Worm (Caenorhabditis elegans) whole organism, young adult: ENCODE results near the gene acy-1.

Source experiments
- B0019.2 ChIP-seq: fragments of 200-800 bp; sonication (Bioruptor generic); conservative IDR thresholded peaks from 2 replicates; pipeline ENCODE4 v1.3.6; 2022; ENCODE audit warnings: missing genetic modification reagents, missing genetic modification characterization, missing compliant biosample characterization
- F23B12.7 ChIP-seq: sonication (generic microtip); optimal IDR thresholded peaks from 2 replicates; lab custom pipeline; 2017; ENCODE audit warnings: missing genetic modification characterization, mild to moderate bottlenecking, missing compliant biosample characterization, antibody characterized with exemption, moderate library complexity; ENCODE audit not compliant: insufficient read depth
- T26A5.8 ChIP-seq: sonication (generic microtip); optimal IDR thresholded peaks from 2 replicates; lab custom pipeline; 2016; ENCODE audit warnings: missing genetic modification characterization, missing compliant biosample characterization
- atf-7 ChIP-seq: sonication (generic microtip); optimal IDR thresholded peaks from 2 replicates; lab custom pipeline; 2017; ENCODE audit warnings: mild to moderate bottlenecking, missing genetic modification characterization, missing compliant biosample characterization
- efl-1 ChIP-seq: fragments of 150-350 bp; optimal IDR thresholded peaks from 2 replicates; lab custom pipeline; 2014; ENCODE audit warnings: missing biosample characterization, missing genetic modification reagents, missing genetic modification characterization
- pbrm-1 ChIP-seq: fragments of 200-800 bp; sonication (Bioruptor generic); IDR thresholded peaks from 2 replicates; pipeline ENCODE4 v1.3.6; 2022; ENCODE audit warnings: missing genetic modification reagents, missing genetic modification characterization, missing compliant biosample characterization
- pha-4 ChIP-seq: fragments of 150-350 bp; sonication (generic microtip); optimal IDR thresholded peaks from 2 replicates; lab custom pipeline; 2014; ENCODE audit warnings: missing biosample characterization, missing genetic modification reagents, missing genetic modification characterization

ce11 chrIII:4703932-4704454 lies 17.9 kb upstream of the acy-1 start, which contains the start of the genes clp-2 and mrpl-16:
- TF ChIP-seq pbrm-1 (GFP tag; lab: Robert Waterston, UW), result no peak
- TF ChIP-seq atf-7 (tag; lab: Kevin White, UChicago), result no peak
- no peak for TF ChIP-seq T26A5.8 (tag; lab: Kevin White, UChicago)
- TF ChIP-seq efl-1, result no peak
- no peak for TF ChIP-seq B0019.2
- TF ChIP-seq pha-4 (tag; lab: Kevin White, UChicago), result no peak
- no peak for TF ChIP-seq F23B12.7
